Fruit fly (Drosophila melanogaster): ENCODE measurements around the gene Eaf6.
A peak's percentile ranks its signal among the peaks of the same experiment; 100 is the strongest.

Gene Eaf6

DNA sequence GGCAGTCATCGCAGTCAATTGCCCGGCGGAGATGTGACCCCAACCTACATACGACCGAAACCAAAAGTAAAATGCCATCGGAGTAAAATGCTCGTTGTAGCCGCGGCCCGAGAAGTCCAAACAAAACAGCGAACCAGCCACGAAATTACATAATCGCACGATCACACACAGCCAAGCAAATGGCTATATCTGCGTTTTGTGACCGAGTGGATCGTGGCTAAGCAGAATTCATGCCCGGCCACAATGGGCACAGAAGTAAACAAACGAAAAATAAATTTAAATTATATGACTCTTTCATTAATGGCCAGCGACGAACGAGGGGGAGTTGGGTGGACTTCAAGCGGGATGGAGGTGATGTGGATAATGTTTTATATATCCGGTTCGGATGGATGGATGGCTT, 38.4 kb downstream of the Eaf6 start (continued):
- TF ChIP-seq kay (GFP tag; optimal IDR thresholded peaks at IDR 0.05) (no peak), CG32772 (GFP tag; IDR thresholded peaks at IDR 0.05) (no peak), Mrtf (GFP tag; IDR thresholded peaks at IDR 0.05) (no peak), Hr3 (GFP tag; optimal IDR thresholded peaks at IDR 0.05) (no peak), CG7963 (GFP tag; IDR thresholded peaks at IDR 0.05; ENCODE audit: partially characterized antibody) (no peak), gsb-n (tag; optimal IDR thresholded peaks at IDR 0.05) (no peak), CG14965 (GFP tag; optimal IDR thresholded peaks at IDR 0.05; ENCODE audit: borderline replicate concordance) (no peak), lab (GFP tag; optimal IDR thresholded peaks at IDR 0.05) (no peak), CG10543 (GFP tag; optimal IDR thresholded peaks at IDR 0.05) (peak; percentile 45), CG12769 (tag; optimal IDR thresholded peaks at IDR 0.05) (peak; percentile 88), nerfin-1 (tag; optimal IDR thresholded peaks at IDR 0.05) (no peak), CG12236 (GFP tag; optimal IDR thresholded peaks at IDR 0.05) (no peak), inv (GFP tag; IDR thresholded peaks at IDR 0.05; ENCODE audit: partially characterized antibody) (no peak), CG16779 (GFP tag; IDR thresholded peaks at IDR 0.05) (no peak), CG6175 (GFP tag; IDR thresholded peaks at IDR 0.05) (0 out of 3 replicates have a peak, but pooled peaks have one; percentile 10), CG15011 (GFP tag; optimal IDR thresholded peaks at IDR 0.05) (no peak), CG8290 (GFP tag; optimal IDR thresholded peaks at IDR 0.05) (no peak), CG8290 (tag; optimal IDR thresholded peaks at IDR 0.05) (peak in 1 of 2 experiments; percentile 24), CG1233 (GFP tag; optimal IDR thresholded peaks at IDR 0.05) (no peak), Hr78 (GFP tag; optimal IDR thresholded peaks at IDR 0.05) (peak in 1 of 2 experiments; percentile 4), B-H2 (GFP tag; optimal IDR thresholded peaks at IDR 0.05) (peak; percentile 31), zen (tag; optimal IDR thresholded peaks at IDR 0.05) (no peak), chinmo (GFP tag; IDR thresholded peaks at IDR 0.05; ENCODE audit: partially characterized antibody) (0 out of 4 replicates have a peak, but pooled peaks have one; percentile 59), cato (GFP tag; optimal IDR thresholded peaks at IDR 0.05; ENCODE audit: borderline replicate concordance) (no peak), CG10959 (GFP tag; IDR thresholded peaks at IDR 0.05) (no peak), CG13894 (tag; optimal IDR thresholded peaks at IDR 0.05) (peak; percentile 38), GATAe (GFP tag; conservative IDR thresholded peaks at IDR 0.05) (no peak), MESR4 (GFP tag; optimal IDR thresholded peaks at IDR 0.05) (no peak), CG2875 (GFP tag; optimal IDR thresholded peaks at IDR 0.05) (no peak), Doc3 (GFP tag; IDR thresholded peaks at IDR 0.05; ENCODE audit: partially characterized antibody) (no peak), sna (GFP tag; IDR thresholded peaks at IDR 0.05; ENCODE audit: partially characterized antibody) (no peak), Taf1 (GFP tag; IDR thresholded peaks at IDR 0.05) (no peak)

DNA sequence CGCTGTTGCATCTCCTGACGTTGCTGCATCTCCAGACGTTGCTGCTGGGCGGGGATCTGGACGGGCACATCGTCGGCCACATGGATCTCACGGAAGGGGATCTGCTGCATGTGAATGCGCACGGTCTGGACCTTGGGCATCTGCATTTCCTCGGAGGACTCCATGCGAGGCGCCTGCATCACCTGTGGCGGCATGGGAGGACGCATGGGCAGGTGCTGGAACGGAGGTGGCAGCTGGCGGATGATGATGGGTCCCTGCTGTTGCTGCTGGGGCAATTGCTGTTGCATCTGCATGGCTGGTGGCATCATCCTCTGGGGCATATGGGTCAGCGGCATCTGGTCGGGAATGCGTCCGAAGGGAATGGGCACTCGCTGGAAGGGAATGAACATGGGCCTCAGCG, 39.7 kb downstream of the Eaf6 start:
- TF ChIP-seq Med (GFP tag), result peak; percentile 36
- peak; percentile 91 for TF ChIP-seq Ets65A (GFP tag)
- no peak for TF ChIP-seq sisA (GFP tag; IDR thresholded peaks at IDR 0.05)
- peak; percentile 37; the same call in 1 of the 2 replicates for TF ChIP-seq Nf-YA (GFP tag; IDR thresholded peaks at IDR 0.05)
- 0 out of 4 replicates have a peak, but pooled peaks have one; percentile 37 for TF ChIP-seq chinmo (GFP tag; IDR thresholded peaks at IDR 0.05; ENCODE audit: partially characterized antibody)
- no peak for TF ChIP-seq ham (GFP tag; IDR thresholded peaks at IDR 0.05)
- TF ChIP-seq CG32532 (GFP tag; IDR thresholded peaks at IDR 0.05), result 0 out of 2 replicates have a peak, but pooled peaks have one; percentile 17
